Fruit fly (Drosophila melanogaster) whole organism, adult: ENCODE results near the gene fws.

Source experiments
- CG1620 ChIP-seq: fragments of 200-800 bp; sonication (Bioruptor generic); optimal IDR thresholded peaks from 2 replicates; lab custom pipeline; 2016; ENCODE audit warnings: missing biosample characterization, missing genetic modification characterization
- CG7101 ChIP-seq: fragments of 200-800 bp; sonication (Bioruptor generic); optimal IDR thresholded peaks from 2 replicates; lab custom pipeline; 2018; ENCODE audit warnings: missing biosample characterization, mild to moderate bottlenecking, missing genetic modification characterization, moderate library complexity
- tj ChIP-seq: fragments of 200-800 bp; sonication (Bioruptor generic); optimal IDR thresholded peaks from 3 replicates; lab custom pipeline; 2017; ENCODE audit warnings: missing biosample characterization, mild to moderate bottlenecking, missing genetic modification characterization, moderate library complexity
- toe ChIP-seq: fragments of 200-800 bp; sonication (Bioruptor generic); optimal IDR thresholded peaks from 2 replicates; lab custom pipeline; 2016; ENCODE audit warnings: missing biosample characterization, missing genetic modification characterization

dm6 chr2L:17497108-17497507, 16.3 kb upstream of the fws start, which contains the start of gene qua:
- TF ChIP-seq tj (no peak), CG1620 (GFP tag; lab: Kevin White, UChicago) (no peak), CG7101 (tag; lab: Kevin White, UChicago) (no peak), toe (no peak)
